Fruit fly (Drosophila melanogaster) whole organism, wandering third instar larva: Measurements from ENCODE around the gene Reck.

Source experiments
- Abd-B ChIP-seq: fragments of >200 bp; optimal IDR thresholded peaks from 2 replicates; lab custom pipeline; 2017; ENCODE audit warnings: missing biosample characterization, missing genetic modification characterization
- CG32264 ChIP-seq: fragments of 200-800 bp; sonication (Bioruptor generic); optimal IDR thresholded peaks from 2 replicates; lab custom pipeline; 2016; ENCODE audit warnings: missing biosample characterization, missing genetic modification characterization
- CG9705 ChIP-seq: fragments of 200-800 bp; sonication (Bioruptor generic); optimal IDR thresholded peaks from 2 replicates; lab custom pipeline; 2018; ENCODE audit warnings: missing biosample characterization, mild to moderate bottlenecking, missing genetic modification characterization
- CrebA ChIP-seq: fragments of 200-800 bp; sonication (Bioruptor generic); optimal IDR thresholded peaks from 2 replicates; lab custom pipeline; 2016; ENCODE audit warnings: missing biosample characterization, mild to moderate bottlenecking, missing genetic modification characterization, borderline replicate concordance
- Dfd ChIP-seq: fragments of >200 bp; optimal IDR thresholded peaks from 2 replicates; lab custom pipeline; 2017; ENCODE audit warnings: missing biosample characterization, missing genetic modification characterization
- HLH106 ChIP-seq: fragments of 200-800 bp; optimal IDR thresholded peaks from 3 replicates; lab custom pipeline; 2019; ENCODE audit warnings: missing biosample characterization, mild to moderate bottlenecking, missing genetic modification characterization, moderate library complexity
- Hr83 ChIP-seq: fragments of 200-300 bp; sonication (Bioruptor generic); optimal IDR thresholded peaks from 2 replicates; lab custom pipeline; 2016; ENCODE audit warnings: missing biosample characterization, mild to moderate bottlenecking, missing genetic modification characterization, moderate library complexity; ENCODE audit not compliant: poor library complexity, severe bottlenecking
- Mio ChIP-seq: sonication (Bioruptor generic); optimal IDR thresholded peaks from 2 replicates; lab custom pipeline; 2016; ENCODE audit warnings: missing biosample characterization, missing genetic modification characterization
- Myc ChIP-seq: fragments of >200 bp; optimal IDR thresholded peaks from 2 replicates; lab custom pipeline; 2017
- OdsH ChIP-seq: fragments of 200-800 bp; sonication (Bioruptor generic); optimal IDR thresholded peaks from 2 replicates; lab custom pipeline; 2016; ENCODE audit warnings: missing biosample characterization, mild to moderate bottlenecking, missing genetic modification characterization
- Rel ChIP-seq, 2 experiments: fragments of 200-800 bp; sonication (Bioruptor generic) in 1 of 2; optimal IDR thresholded peaks; 2 replicates in 1 of 2; 3 replicates in 1 of 2; lab custom pipeline; 2016 to 2019; ENCODE audit warnings: mild to moderate bottlenecking in 2 of 2, missing biosample characterization in 2 of 2, missing genetic modification characterization in 2 of 2, moderate library complexity in 1 of 2
- Sp1 ChIP-seq: fragments of 200-800 bp; sonication (Bioruptor generic); optimal IDR thresholded peaks from 3 replicates; lab custom pipeline; 2019; ENCODE audit warnings: missing biosample characterization, mild to moderate bottlenecking, missing genetic modification characterization, moderate library complexity
- br ChIP-seq: fragments of 200-800 bp; sonication (Bioruptor generic); optimal IDR thresholded peaks from 2 replicates; lab custom pipeline; 2016; ENCODE audit warnings: missing biosample characterization, missing genetic modification characterization
- brk ChIP-seq: fragments of 200-800 bp; sonication (Bioruptor generic); optimal IDR thresholded peaks from 2 replicates; lab custom pipeline; 2016; ENCODE audit warnings: missing biosample characterization, mild to moderate bottlenecking, missing genetic modification characterization
- dl ChIP-seq, 2 experiments: fragments of 175-275, 200-275 bp in 1 of 2; fragments of 200-275 bp in 1 of 2; sonication (Bioruptor generic); optimal IDR thresholded peaks; lab custom pipeline; 2018; ENCODE audit warnings: mild to moderate bottlenecking in 2 of 2, missing biosample characterization in 2 of 2, missing genetic modification characterization in 2 of 2, moderate library complexity in 2 of 2; ENCODE audit not compliant: partially characterized antibody in 2 of 2, insufficient read depth in 1 of 2
- dmrt93B ChIP-seq: fragments of 200-800 bp; sonication (Bioruptor generic); optimal IDR thresholded peaks from 2 replicates; lab custom pipeline; 2018; ENCODE audit warnings: missing biosample characterization, mild to moderate bottlenecking, missing genetic modification characterization
- dsf ChIP-seq: sonication (Bioruptor generic); optimal IDR thresholded peaks from 2 replicates; lab custom pipeline; 2016; ENCODE audit warnings: missing biosample characterization, missing genetic modification characterization, borderline replicate concordance
- ey ChIP-seq: fragments of 200-800 bp; sonication (Bioruptor generic); optimal IDR thresholded peaks from 2 replicates; lab custom pipeline; 2016; ENCODE audit warnings: missing biosample characterization, missing genetic modification characterization
- foxo ChIP-seq, 2 experiments: fragments of 200-800 bp; sonication (Bioruptor generic); optimal IDR thresholded peaks; 2 replicates in 1 of 2; 3 replicates in 1 of 2; lab custom pipeline; 2016 to 2017; ENCODE audit warnings: missing biosample characterization in 2 of 2, missing genetic modification characterization in 2 of 2
- fru ChIP-seq: fragments of 200-800 bp; sonication (Bioruptor generic); optimal IDR thresholded peaks from 3 replicates; lab custom pipeline; 2016; ENCODE audit warnings: missing biosample characterization, mild to moderate bottlenecking, missing genetic modification characterization
- h ChIP-seq: fragments of 200-800 bp; sonication (Bioruptor generic); optimal IDR thresholded peaks from 3 replicates; lab custom pipeline; 2016; ENCODE audit warnings: missing biosample characterization, mild to moderate bottlenecking, missing genetic modification characterization
- jim ChIP-seq: fragments of 175-275, 200-325 bp; sonication (Bioruptor generic); optimal IDR thresholded peaks from 2 replicates; lab custom pipeline; 2016; ENCODE audit warnings: missing biosample characterization, mild to moderate bottlenecking, missing genetic modification characterization
- lola ChIP-seq: fragments of >200 bp; optimal IDR thresholded peaks from 2 replicates; lab custom pipeline; 2017; ENCODE audit warnings: missing biosample characterization, missing genetic modification characterization
- pan ChIP-seq: fragments of >200 bp; optimal IDR thresholded peaks from 2 replicates; lab custom pipeline; 2017
- rgr ChIP-seq: fragments of 200-800 bp; sonication (Bioruptor generic); optimal IDR thresholded peaks from 3 replicates; lab custom pipeline; 2016; ENCODE audit warnings: missing biosample characterization, mild to moderate bottlenecking, missing genetic modification characterization
- tai ChIP-seq: sonication (Bioruptor generic); optimal IDR thresholded peaks from 2 replicates; lab custom pipeline; 2016; ENCODE audit warnings: missing biosample characterization, missing genetic modification characterization
- woc ChIP-seq: sonication (Bioruptor generic); optimal IDR thresholded peaks from 2 replicates; lab custom pipeline; 2016; ENCODE audit warnings: missing biosample characterization, mild to moderate bottlenecking, missing genetic modification characterization

Reck gene

DNA sequence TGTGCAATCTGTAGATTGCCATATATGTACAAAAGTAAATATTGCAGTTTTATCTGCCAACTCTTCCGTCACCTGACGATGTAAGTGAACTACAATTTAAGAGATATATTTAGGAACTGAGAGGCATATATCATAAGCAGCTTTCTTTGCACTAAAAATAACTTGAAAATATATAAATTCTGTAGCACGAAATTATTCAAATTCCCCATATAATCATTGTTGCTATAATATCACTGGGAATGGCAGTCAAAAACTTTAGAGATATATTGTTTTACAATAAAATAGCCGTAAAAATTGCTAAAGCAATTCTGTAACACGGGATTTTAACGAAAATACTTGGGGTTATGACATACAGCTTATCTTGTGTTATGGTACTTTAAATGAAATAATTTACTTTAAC lies 37.5 kb upstream of the Reck start, which contains the start of gene CG43679:
Gene CG43679, minus strand, starts transcription at position 101 of the 400 bp plus-strand sequence.
- TF ChIP-seq brk (GFP tag; lab: Kevin White, UChicago) (no peak), br (GFP tag; lab: Kevin White, UChicago) (no peak), CG9705 (GFP tag; lab: Kevin White, UChicago) (no peak), Hr83 (GFP tag; lab: Kevin White, UChicago) (no peak), foxo (GFP tag; optimal IDR thresholded peaks at IDR 0.05; lab: Kevin White, UChicago) (no peak), Myc (lab: Kevin White, UChicago) (no peak), CG32264 (no peak), lola (GFP tag; lab: Kevin White, UChicago) (no peak), Dfd (GFP tag; lab: Kevin White, UChicago) (no peak), dsf (GFP tag; lab: Kevin White, UChicago) (no peak)

dm6 chr3L:15050706-15051105 lies 36.8 kb upstream of the Reck start, which contains the start of gene CG12310:
CG12310 (minus strand) TSS chr3L:15050806.
- TF ChIP-seq OdsH (GFP tag; lab: Kevin White, UChicago) (no peak), h (GFP tag; lab: Kevin White, UChicago) (peak; percentile 21)
- TF ChIP-seq, all 38 proteins: peak for 1

- TF ChIP-seq lola (GFP tag; lab: Kevin White, UChicago), result no peak
- no peak for TF ChIP-seq Sp1
- no peak for TF ChIP-seq tai (GFP tag; lab: Kevin White, UChicago)
- no peak for TF ChIP-seq Mio
These were observed 36.2 kb upstream of the Reck start, which contains the start of gene CG18581 for dm6 chr3L:15050109-15050508. CG18581 (minus strand) TSS chr3L:15050209.

DNA sequence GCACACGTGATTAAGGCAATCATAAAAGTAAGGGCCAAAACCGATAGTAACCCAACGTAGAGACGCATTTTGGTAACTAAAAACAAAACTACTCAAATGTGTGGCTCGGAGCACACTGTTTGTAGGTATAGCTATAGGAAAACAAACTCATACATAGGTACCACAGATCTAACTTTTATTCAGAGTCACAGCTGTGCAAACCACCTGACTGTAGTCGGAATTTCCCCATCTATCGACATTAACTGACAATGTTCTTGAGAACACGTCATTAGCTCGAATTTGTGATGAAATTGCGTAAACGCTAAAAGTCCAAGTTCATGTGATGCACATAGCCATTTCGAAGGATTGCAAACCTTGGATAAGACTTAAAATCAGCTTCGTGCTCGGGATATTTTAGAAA lies 35.5 kb upstream of the Reck start, which contains the start of gene CG43678:
Gene CG43678, minus strand, starts transcription at position 101 of the 400 bp plus-strand sequence.
- no peak for TF ChIP-seq dmrt93B (GFP tag; lab: Kevin White, UChicago)
- TF ChIP-seq dsf (GFP tag; lab: Kevin White, UChicago), result no peak
- no peak for TF ChIP-seq Rel (GFP tag; optimal IDR thresholded peaks at IDR 0.05; lab: Kevin White, UChicago)
- no peak for TF ChIP-seq Rel (tag; optimal IDR thresholded peaks at IDR 0.05; lab: Kevin White, UChicago)
- TF ChIP-seq CG32264, result no peak

DNA sequence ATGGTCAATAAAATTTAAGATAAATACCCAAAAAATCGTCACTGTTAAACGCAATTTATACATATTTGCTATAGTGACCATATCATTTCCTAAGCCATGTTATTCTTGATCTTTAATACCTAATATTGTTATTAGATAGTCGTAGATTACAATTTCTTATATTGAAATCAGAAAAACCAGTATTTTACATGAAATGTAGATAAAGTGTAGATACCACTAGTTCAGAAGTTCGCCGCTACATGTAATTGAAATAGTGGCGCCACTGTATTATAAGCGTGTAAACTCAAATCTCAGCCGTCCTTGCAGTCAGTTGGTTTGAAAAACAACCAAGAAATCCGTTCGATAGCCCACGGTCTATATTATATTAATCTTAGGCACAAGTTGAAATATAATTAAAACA lies 34.2 kb upstream of the Reck start:
- TF ChIP-seq Myc (lab: Kevin White, UChicago) (peak; percentile 12), dmrt93B (GFP tag; lab: Kevin White, UChicago) (no peak)

DNA sequence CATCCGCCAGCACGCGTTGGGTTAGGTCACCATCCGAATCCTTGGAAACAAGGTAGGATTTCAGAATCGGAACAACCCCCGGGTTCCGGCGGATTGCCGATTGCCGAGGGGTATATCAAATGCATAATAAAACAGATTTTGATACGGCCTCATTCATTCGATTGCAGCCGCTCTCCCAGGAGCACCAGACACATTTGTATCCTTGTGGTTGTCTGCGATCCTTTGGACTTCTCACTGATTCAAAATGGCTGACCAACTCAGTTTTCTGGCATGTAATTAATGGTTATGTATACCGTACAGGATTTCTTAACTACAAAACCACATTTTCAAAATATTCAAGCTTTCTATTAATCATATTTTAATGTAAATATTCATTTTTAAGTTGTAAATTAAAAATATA lies 33.7 kb upstream of the Reck start:
- no peak for TF ChIP-seq Myc (lab: Kevin White, UChicago)
- TF ChIP-seq ey (GFP tag; lab: Kevin White, UChicago), result no peak
- TF ChIP-seq, all 38 proteins: peak for 0

- TF ChIP-seq jim, result no peak
- TF ChIP-seq CrebA (GFP tag; lab: Kevin White, UChicago), result no peak
- TF ChIP-seq pan, result no peak
- TF ChIP-seq brk (GFP tag; lab: Kevin White, UChicago), result no peak
- no peak for TF ChIP-seq h (GFP tag; lab: Kevin White, UChicago)
- TF ChIP-seq rgr (GFP tag; lab: Kevin White, UChicago), result no peak
- TF ChIP-seq dl (GFP tag; optimal IDR thresholded peaks at IDR 0.05; lab: Kevin White, UChicago; ENCODE audit: insufficient read depth in 1 of 2, partially characterized antibody in 2 of 2), result no peak
- no peak for TF ChIP-seq woc (GFP tag; lab: Kevin White, UChicago)
- TF ChIP-seq Myc (lab: Kevin White, UChicago), result no peak
- TF ChIP-seq Sp1, result no peak
- TF ChIP-seq CG9705 (GFP tag; lab: Kevin White, UChicago), result no peak
- no peak for TF ChIP-seq lola (GFP tag; lab: Kevin White, UChicago)
- TF ChIP-seq HLH106, result no peak
- no peak for TF ChIP-seq Mio
- no peak for TF ChIP-seq Abd-B (GFP tag; lab: Kevin White, UChicago)
- TF ChIP-seq fru (GFP tag; lab: Kevin White, UChicago), result no peak
These were observed 31.3 kb upstream of the Reck start for dm6 chr3L:15045114-15045513.
